Worm (Caenorhabditis elegans) whole organism, L4 larva: ENCODE measurements around the gene cest-6.

Experiments used
- F10B5.3 ChIP-seq: sonication (generic microtip); optimal IDR thresholded peaks from 2 replicates; lab custom pipeline; 2016; ENCODE audit warnings: mild to moderate bottlenecking, missing genetic modification characterization, missing compliant biosample characterization
- F26F4.8 ChIP-seq: fragments of 200-800 bp; sonication (Bioruptor generic); conservative IDR thresholded peaks from 2 replicates; pipeline ENCODE4 v1.3.6; 2022; ENCODE audit warnings: missing genetic modification characterization, missing compliant biosample characterization
- F37D6.2 ChIP-seq: sonication (generic microtip); optimal IDR thresholded peaks from 2 replicates; lab custom pipeline; 2016; ENCODE audit warnings: mild to moderate bottlenecking, missing genetic modification characterization, missing compliant biosample characterization
- Y105C5A.15 ChIP-seq: fragments of 200-800 bp; sonication (Bioruptor generic); IDR thresholded peaks from 2 replicates; pipeline ENCODE4 v1.3.6; 2022; ENCODE audit warnings: missing genetic modification characterization, missing compliant biosample characterization
- Y48G9A.11 ChIP-seq: fragments of 200-800 bp; sonication (Bioruptor generic); IDR thresholded peaks from 2 replicates; pipeline ENCODE4 v1.3.6; 2022; ENCODE audit warnings: missing genetic modification reagents, missing genetic modification characterization, missing compliant biosample characterization
- aly-2 ChIP-seq: sonication (generic microtip); optimal IDR thresholded peaks from 2 replicates; lab custom pipeline; 2018; ENCODE audit warnings: missing biosample characterization, missing genetic modification characterization
- ceh-20 ChIP-seq: fragments of 200-800 bp; sonication (Bioruptor generic); IDR thresholded peaks from 2 replicates; pipeline ENCODE4 v1.3.6; 2022; ENCODE audit warnings: missing genetic modification reagents, missing genetic modification characterization, missing compliant biosample characterization
- cey-2 ChIP-seq: sonication (generic microtip); optimal IDR thresholded peaks from 3 replicates; lab custom pipeline; 2017; ENCODE audit warnings: missing genetic modification characterization, mild to moderate bottlenecking, missing compliant biosample characterization, antibody characterized with exemption, borderline replicate concordance; ENCODE audit not compliant: insufficient read depth
- ctbp-1 ChIP-seq: fragments of 200-800 bp; sonication (Bioruptor generic); IDR thresholded peaks from 2 replicates; pipeline ENCODE4 v1.3.6; 2022; ENCODE audit warnings: missing genetic modification reagents, missing genetic modification characterization, missing compliant biosample characterization
- daf-16 ChIP-seq, 3 experiments: sonication (generic microtip); optimal IDR thresholded peaks; 2 replicates each; lab custom pipeline; 2016 to 2017; ENCODE audit warnings: missing genetic modification characterization in 3 of 3, missing genetic modification reagents in 3 of 3, mild to moderate bottlenecking in 2 of 3, missing compliant biosample characterization in 2 of 3, missing biosample characterization in 1 of 3, moderate library complexity in 1 of 3
- dmd-6 ChIP-seq: fragments of 200-800 bp; sonication (Bioruptor generic); IDR thresholded peaks from 2 replicates; pipeline ENCODE4 v1.3.6; 2022; ENCODE audit warnings: missing genetic modification reagents, missing genetic modification characterization, missing compliant biosample characterization
- dmd-9 ChIP-seq: fragments of 200-800 bp; sonication (Bioruptor generic); IDR thresholded peaks from 2 replicates; pipeline ENCODE4 v1.3.6; 2022; ENCODE audit warnings: missing genetic modification reagents, missing genetic modification characterization, missing compliant biosample characterization
- dve-1 ChIP-seq: sonication (generic microtip); optimal IDR thresholded peaks from 2 replicates; lab custom pipeline; 2017; ENCODE audit warnings: antibody characterized with exemption, mild to moderate bottlenecking, missing genetic modification characterization, missing compliant biosample characterization; ENCODE audit not compliant: insufficient read depth
- fkh-10 ChIP-seq: fragments of 150-350 bp; optimal IDR thresholded peaks from 2 replicates; lab custom pipeline; 2014; ENCODE audit warnings: missing biosample characterization, missing genetic modification reagents, missing genetic modification characterization
- hif-1 ChIP-seq, 2 experiments: sonication (generic microtip); optimal IDR thresholded peaks; 2 replicates each; lab custom pipeline; 2016 to 2017; ENCODE audit warnings: missing compliant biosample characterization in 2 of 2, missing genetic modification characterization in 2 of 2, missing genetic modification reagents in 2 of 2, missing genotype in 2 of 2, mild to moderate bottlenecking in 1 of 2
- hlh-11 ChIP-seq: fragments of 200-800 bp; sonication (Bioruptor generic); optimal IDR thresholded peaks from 2 replicates; lab custom pipeline; 2018; ENCODE audit warnings: mild to moderate bottlenecking, missing genetic modification characterization, missing compliant biosample characterization
- hlh-30 ChIP-seq: sonication (generic microtip); optimal IDR thresholded peaks from 2 replicates; lab custom pipeline; 2017; ENCODE audit warnings: antibody characterized with exemption, mild to moderate bottlenecking, missing genetic modification characterization, missing compliant biosample characterization; ENCODE audit not compliant: insufficient read depth
- hmg-1.1 ChIP-seq: fragments of 200-800 bp; sonication (Bioruptor generic); IDR thresholded peaks from 2 replicates; pipeline ENCODE4 v1.3.6; 2022; ENCODE audit warnings: missing genetic modification reagents, missing genetic modification characterization, missing compliant biosample characterization
- lin-15B ChIP-seq: fragments of 150-350 bp; sonication (generic microtip); optimal IDR thresholded peaks from 3 replicates; lab custom pipeline; 2014; ENCODE audit warnings: missing biosample characterization, missing genetic modification characterization
- lin-29 ChIP-seq: fragments of 200-800 bp; sonication (Bioruptor generic); IDR thresholded peaks from 2 replicates; pipeline ENCODE4 v1.3.6; 2022; ENCODE audit warnings: missing genetic modification reagents, missing genetic modification characterization, missing compliant biosample characterization
- lin-38 ChIP-seq: fragments of 200-800 bp; sonication (Bioruptor generic); IDR thresholded peaks from 2 replicates; pipeline ENCODE4 v1.3.6; 2022; ENCODE audit warnings: missing genetic modification reagents, missing genetic modification characterization, missing compliant biosample characterization
- lsy-2 ChIP-seq, 2 experiments: fragments of 150-350 bp in 1 of 2; sonication (generic microtip) in 1 of 2; optimal IDR thresholded peaks; 2 replicates each; lab custom pipeline; 2014 to 2017; ENCODE audit warnings: missing biosample characterization in 2 of 2, missing genetic modification characterization in 2 of 2
- madf-9 ChIP-seq: fragments of 200-800 bp; sonication (Bioruptor generic); conservative IDR thresholded peaks from 2 replicates; pipeline ENCODE4 v1.3.6; 2022; ENCODE audit warnings: missing genetic modification reagents, missing genetic modification characterization, missing compliant biosample characterization
- mdl-1 ChIP-seq, 2 experiments: fragments of 150-350 bp in 1 of 2; sonication (generic microtip) in 1 of 2; optimal IDR thresholded peaks; 2 replicates each; lab custom pipeline; 2014 to 2017; ENCODE audit warnings: missing biosample characterization in 2 of 2, missing genetic modification characterization in 2 of 2
- mdt-29 ChIP-seq: fragments of 200-800 bp; sonication (Bioruptor generic); IDR thresholded peaks from 2 replicates; pipeline ENCODE4 v1.3.6; 2022; ENCODE audit warnings: missing genetic modification reagents, missing genetic modification characterization, missing compliant biosample characterization
- mep-1 ChIP-seq: fragments of 150-350 bp; sonication (generic microtip); optimal IDR thresholded peaks from 3 replicates; lab custom pipeline; 2014; ENCODE audit warnings: missing biosample characterization, missing genetic modification characterization
- mes-2 ChIP-seq: sonication (generic microtip); optimal IDR thresholded peaks from 2 replicates; lab custom pipeline; 2016; ENCODE audit warnings: missing genotype, mild to moderate bottlenecking, missing genetic modification characterization, missing compliant biosample characterization; ENCODE audit not compliant: poor library complexity, severe bottlenecking
- mxl-2 ChIP-seq: fragments of 200-800 bp; sonication (Bioruptor generic); conservative IDR thresholded peaks from 2 replicates; pipeline ENCODE4 v1.3.6; 2022; ENCODE audit warnings: missing genetic modification reagents, missing genetic modification characterization, missing compliant biosample characterization
- nhr-10 ChIP-seq: fragments of 150-350 bp; optimal IDR thresholded peaks from 2 replicates; lab custom pipeline; 2014; ENCODE audit warnings: missing biosample characterization, missing genetic modification characterization
- nhr-11 ChIP-seq: fragments of 150-350 bp; optimal IDR thresholded peaks from 2 replicates; lab custom pipeline; 2014; ENCODE audit warnings: missing biosample characterization, missing genetic modification characterization
- nhr-237 ChIP-seq: sonication (generic microtip); optimal IDR thresholded peaks from 2 replicates; lab custom pipeline; 2017; ENCODE audit warnings: missing biosample characterization, missing genetic modification characterization
- nhr-28 ChIP-seq: fragments of 150-350 bp; optimal IDR thresholded peaks from 2 replicates; lab custom pipeline; 2014; ENCODE audit warnings: missing biosample characterization, missing genetic modification characterization
- nhr-48 ChIP-seq: sonication (generic microtip); optimal IDR thresholded peaks from 2 replicates; lab custom pipeline; 2016; ENCODE audit warnings: mild to moderate bottlenecking, missing genetic modification characterization, missing compliant biosample characterization
- pha-4 ChIP-seq, 2 experiments: fragments of 150-350 bp in 1 of 2; fragments of 200-800 bp in 1 of 2; sonication (Bioruptor generic) in 1 of 2; IDR thresholded peaks in 1 of 2; optimal IDR thresholded peaks in 1 of 2; 2 replicates each; pipeline versions ENCODE4 v1.3.6 to Lab custom; 2014 to 2022; ENCODE audit warnings: missing genetic modification characterization in 2 of 2, missing genetic modification reagents in 2 of 2, missing biosample characterization in 1 of 2, missing compliant biosample characterization in 1 of 2
- pqm-1 ChIP-seq: sonication (generic microtip); optimal IDR thresholded peaks from 2 replicates; lab custom pipeline; 2017; ENCODE audit warnings: missing biosample characterization, missing genetic modification characterization
- rbr-2 ChIP-seq: sonication (generic microtip); optimal IDR thresholded peaks from 2 replicates; lab custom pipeline; 2016; ENCODE audit warnings: missing genotype, missing genetic modification characterization, missing compliant biosample characterization
- sdz-12 ChIP-seq: fragments of 200-800 bp; sonication (Bioruptor generic); optimal IDR thresholded peaks from 2 replicates; lab custom pipeline; 2018; ENCODE audit warnings: mild to moderate bottlenecking, missing genetic modification characterization, missing compliant biosample characterization
- tag-97 ChIP-seq: fragments of 200-800 bp; sonication (Bioruptor generic); IDR thresholded peaks from 2 replicates; pipeline ENCODE4 v1.3.6; 2022; ENCODE audit warnings: missing genetic modification characterization, missing compliant biosample characterization
- unc-62 ChIP-seq, 3 experiments: fragments of 150-350 bp in 1 of 3; sonication (generic microtip); optimal IDR thresholded peaks in 2 of 3; peaks in 1 of 3; 1 replicate in 1 of 3; 2 replicates in 2 of 3; lab custom pipeline; 2014 to 2017; ENCODE audit warnings: missing biosample characterization in 3 of 3, missing genetic modification characterization in 3 of 3, missing genetic modification reagents in 3 of 3, missing genotype in 1 of 3
- zip-11 ChIP-seq: fragments of 200-800 bp; sonication (Bioruptor generic); IDR thresholded peaks from 2 replicates; pipeline ENCODE4 v1.3.6; 2022; ENCODE audit warnings: missing genetic modification characterization, missing compliant biosample characterization

The cest-6 gene

DNA sequence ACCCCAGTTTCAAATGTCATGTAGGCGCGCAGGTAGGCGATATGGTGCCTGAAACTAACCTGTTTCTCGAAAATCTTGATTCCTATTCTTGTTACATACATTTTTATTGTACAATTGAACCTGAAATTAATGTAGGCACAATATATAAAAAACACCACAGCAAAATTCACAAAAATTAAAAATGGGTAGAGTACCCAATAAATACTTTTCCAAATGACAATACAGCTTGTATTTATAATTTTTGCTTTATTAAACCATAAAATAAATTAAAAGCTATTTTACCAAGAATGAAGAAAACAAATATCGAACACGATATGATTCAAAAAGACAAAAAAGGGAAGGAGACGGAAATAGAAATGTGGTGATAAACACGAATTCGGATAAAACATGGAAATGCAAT lies 45.0 kb downstream of the cest-6 start, which contains the start of gene tre-2:
tre-2 (minus strand) TSS at position 101 of the 400 bp plus-strand sequence.
- no peak for TF ChIP-seq fkh-10
- TF ChIP-seq, all 104 proteins: peak for 0

DNA sequence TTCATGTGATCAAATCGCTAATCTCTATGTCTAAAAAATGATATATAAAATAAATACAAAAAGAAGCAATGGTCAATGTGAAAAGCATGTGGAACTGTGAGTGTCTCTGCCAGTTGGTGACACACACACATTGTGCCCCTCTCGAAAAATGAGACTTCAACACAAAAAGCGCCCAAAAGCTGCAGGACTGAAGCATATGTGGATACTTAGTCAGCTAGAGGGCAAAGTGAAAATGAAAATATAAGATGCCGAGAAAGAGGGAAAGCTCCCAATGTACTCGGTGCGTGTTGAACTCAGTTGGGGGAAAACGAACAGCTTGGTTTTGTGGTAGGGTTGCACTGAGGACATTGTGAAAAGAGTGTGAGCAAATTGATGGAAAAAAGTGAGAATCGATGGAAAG lies 47.1 kb downstream of the cest-6 start:
- TF ChIP-seq mdt-29 (GFP tag; lab: Robert Waterston, UW) (no peak), lin-29 (GFP tag; lab: Robert Waterston, UW) (no peak), hlh-30 (tag; lab: Kevin White, UChicago) (peak; percentile 62), daf-16 (GFP tag; optimal IDR thresholded peaks at IDR 0.05; lab: Kevin White, UChicago) (peak in 1 of 2 experiments; percentile 54), daf-16 (tag; optimal IDR thresholded peaks at IDR 0.05; lab: Kevin White, UChicago) (no peak), nhr-10 (tag; lab: Kevin White, UChicago) (no peak), F26F4.8 (no peak), pqm-1 (tag; lab: Kevin White, UChicago) (no peak), F10B5.3 (tag; lab: Kevin White, UChicago) (no peak), lin-38 (GFP tag; lab: Robert Waterston, UW) (0 out of 2 replicates have a peak, but pooled peaks have one; percentile 10), dmd-6 (GFP tag; lab: Robert Waterston, UW) (peak; percentile 77), hif-1 (tag; optimal IDR thresholded peaks at IDR 0.05; lab: Kevin White, UChicago) (peak in 1 of 2 experiments; percentile 60), fkh-10 (peak; percentile 14), ceh-20 (GFP tag; lab: Robert Waterston, UW) (0 out of 2 replicates have a peak, but pooled peaks have one; percentile 63), dmd-9 (no peak), hlh-11 (tag; lab: Kevin White, UChicago) (peak; percentile 85), tag-97 (GFP tag; lab: Robert Waterston, UW) (no peak), aly-2 (tag; lab: Kevin White, UChicago) (no peak), nhr-11 (tag; lab: Kevin White, UChicago) (peak; percentile 55), F37D6.2 (tag; lab: Kevin White, UChicago) (peak; percentile 55), mdl-1 (tag; optimal IDR thresholded peaks at IDR 0.05; lab: Kevin White, UChicago) (peak in 1 of 2 experiments; percentile 53), mep-1 (peak; percentile 69), unc-62 (GFP tag; optimal IDR thresholded peaks at IDR 0.05 in 1 of 2; lab: Kevin White, UChicago) (no peak), unc-62 (tag; optimal IDR thresholded peaks at IDR 0.05; lab: Kevin White, UChicago) (no peak), nhr-28 (peak; percentile 47), pha-4 (GFP tag; IDR thresholded peaks at IDR 0.05; lab: Robert Waterston, UW) (peak; percentile 7; the same call in 1 of the 2 replicates), pha-4 (tag; optimal IDR thresholded peaks at IDR 0.05; lab: Kevin White, UChicago) (peak; percentile 38), cey-2 (tag; lab: Kevin White, UChicago) (no peak), rbr-2 (peak; percentile 66), nhr-48 (tag; lab: Kevin White, UChicago) (peak; percentile 98), Y105C5A.15 (GFP tag; lab: Robert Waterston, UW) (no peak), lin-15B (tag; lab: Kevin White, UChicago) (no peak), mes-2 (peak; percentile 31), mxl-2 (GFP tag; lab: Robert Waterston, UW) (peak; percentile 85), sdz-12 (GFP tag; lab: Kevin White, UChicago) (no peak), madf-9 (GFP tag; lab: Robert Waterston, UW) (0 out of 2 replicates have a peak, but pooled peaks have one; percentile 11), dve-1 (tag; lab: Kevin White, UChicago) (peak; percentile 12), ctbp-1 (GFP tag; lab: Robert Waterston, UW) (peak; percentile 36; the same call in 1 of the 2 replicates), Y48G9A.11 (GFP tag; lab: Robert Waterston, UW) (no peak), lsy-2 (tag; optimal IDR thresholded peaks at IDR 0.05; lab: Kevin White, UChicago) (peak; percentile 49 to 73), hmg-1.1 (peak; percentile 48; the same call in 1 of the 2 replicates), zip-11 (GFP tag; lab: Robert Waterston, UW) (no peak), nhr-237 (tag; lab: Kevin White, UChicago) (no peak)
